Worm (Caenorhabditis elegans) whole organism, L4 larva: ENCODE data around the gene F57F4.1.

Experiments used
- Y105C5A.15 ChIP-seq: fragments of 200-800 bp; sonication (Bioruptor generic); IDR thresholded peaks from 2 replicates; pipeline ENCODE4 v1.3.6; 2022; ENCODE audit warnings: missing genetic modification characterization, missing compliant biosample characterization
- Y48G9A.11 ChIP-seq: fragments of 200-800 bp; sonication (Bioruptor generic); IDR thresholded peaks from 2 replicates; pipeline ENCODE4 v1.3.6; 2022; ENCODE audit warnings: missing genetic modification reagents, missing genetic modification characterization, missing compliant biosample characterization
- aha-1 ChIP-seq: fragments of 150-350 bp; peaks from one replicate; lab custom pipeline; 2014; ENCODE audit warnings: missing biosample characterization, missing genetic modification characterization
- ceh-20 ChIP-seq: fragments of 200-800 bp; sonication (Bioruptor generic); IDR thresholded peaks from 2 replicates; pipeline ENCODE4 v1.3.6; 2022; ENCODE audit warnings: missing genetic modification reagents, missing genetic modification characterization, missing compliant biosample characterization
- ceh-62 ChIP-seq: sonication (generic microtip); optimal IDR thresholded peaks from 2 replicates; lab custom pipeline; 2017; ENCODE audit warnings: missing biosample characterization, missing genetic modification characterization
- cey-2 ChIP-seq: sonication (generic microtip); optimal IDR thresholded peaks from 3 replicates; lab custom pipeline; 2017; ENCODE audit warnings: missing genetic modification characterization, mild to moderate bottlenecking, missing compliant biosample characterization, antibody characterized with exemption, borderline replicate concordance; ENCODE audit not compliant: insufficient read depth
- daf-16 ChIP-seq, 3 experiments: sonication (generic microtip); optimal IDR thresholded peaks; 2 replicates each; lab custom pipeline; 2016 to 2017; ENCODE audit warnings: missing genetic modification characterization in 3 of 3, missing genetic modification reagents in 3 of 3, mild to moderate bottlenecking in 2 of 3, missing compliant biosample characterization in 2 of 3, missing biosample characterization in 1 of 3, moderate library complexity in 1 of 3
- daf-19 ChIP-seq: fragments of 200-800 bp; sonication (Bioruptor generic); conservative IDR thresholded peaks from 2 replicates; pipeline ENCODE4 v1.3.6; 2022; ENCODE audit warnings: missing genetic modification characterization, missing compliant biosample characterization
- daf-8 ChIP-seq: fragments of 200-800 bp; sonication (Bioruptor generic); IDR thresholded peaks from 2 replicates; pipeline ENCODE4 v1.3.6; 2022; ENCODE audit warnings: missing genetic modification characterization, missing compliant biosample characterization
- dmd-6 ChIP-seq: fragments of 200-800 bp; sonication (Bioruptor generic); IDR thresholded peaks from 2 replicates; pipeline ENCODE4 v1.3.6; 2022; ENCODE audit warnings: missing genetic modification reagents, missing genetic modification characterization, missing compliant biosample characterization
- dmd-8 ChIP-seq: fragments of 200-800 bp; sonication (Bioruptor generic); IDR thresholded peaks from 2 replicates; pipeline ENCODE4 v1.3.6; 2022; ENCODE audit warnings: missing genetic modification characterization, missing compliant biosample characterization
- dve-1 ChIP-seq: sonication (generic microtip); optimal IDR thresholded peaks from 2 replicates; lab custom pipeline; 2017; ENCODE audit warnings: antibody characterized with exemption, mild to moderate bottlenecking, missing genetic modification characterization, missing compliant biosample characterization; ENCODE audit not compliant: insufficient read depth
- hif-1 ChIP-seq, 2 experiments: sonication (generic microtip); optimal IDR thresholded peaks; 2 replicates each; lab custom pipeline; 2016 to 2017; ENCODE audit warnings: missing compliant biosample characterization in 2 of 2, missing genetic modification characterization in 2 of 2, missing genetic modification reagents in 2 of 2, missing genotype in 2 of 2, mild to moderate bottlenecking in 1 of 2
- hlh-11 ChIP-seq: fragments of 200-800 bp; sonication (Bioruptor generic); optimal IDR thresholded peaks from 2 replicates; lab custom pipeline; 2018; ENCODE audit warnings: mild to moderate bottlenecking, missing genetic modification characterization, missing compliant biosample characterization
- hlh-30 ChIP-seq: sonication (generic microtip); optimal IDR thresholded peaks from 2 replicates; lab custom pipeline; 2017; ENCODE audit warnings: antibody characterized with exemption, mild to moderate bottlenecking, missing genetic modification characterization, missing compliant biosample characterization; ENCODE audit not compliant: insufficient read depth
- hmg-1.1 ChIP-seq: fragments of 200-800 bp; sonication (Bioruptor generic); IDR thresholded peaks from 2 replicates; pipeline ENCODE4 v1.3.6; 2022; ENCODE audit warnings: missing genetic modification reagents, missing genetic modification characterization, missing compliant biosample characterization
- lin-1 ChIP-seq: fragments of 200-800 bp; sonication (Bioruptor generic); IDR thresholded peaks from 2 replicates; pipeline ENCODE4 v1.3.6; 2022; ENCODE audit warnings: missing genetic modification reagents, missing genetic modification characterization, missing compliant biosample characterization
- lir-3 ChIP-seq: sonication (generic microtip); optimal IDR thresholded peaks from 2 replicates; lab custom pipeline; 2016; ENCODE audit warnings: mild to moderate bottlenecking, missing genetic modification characterization, missing compliant biosample characterization
- lsy-2 ChIP-seq, 2 experiments: fragments of 150-350 bp in 1 of 2; sonication (generic microtip) in 1 of 2; optimal IDR thresholded peaks; 2 replicates each; lab custom pipeline; 2014 to 2017; ENCODE audit warnings: missing biosample characterization in 2 of 2, missing genetic modification characterization in 2 of 2
- mdl-1 ChIP-seq, 2 experiments: fragments of 150-350 bp in 1 of 2; sonication (generic microtip) in 1 of 2; optimal IDR thresholded peaks; 2 replicates each; lab custom pipeline; 2014 to 2017; ENCODE audit warnings: missing biosample characterization in 2 of 2, missing genetic modification characterization in 2 of 2
- mxl-2 ChIP-seq: fragments of 200-800 bp; sonication (Bioruptor generic); conservative IDR thresholded peaks from 2 replicates; pipeline ENCODE4 v1.3.6; 2022; ENCODE audit warnings: missing genetic modification reagents, missing genetic modification characterization, missing compliant biosample characterization
- mxl-3 ChIP-seq: fragments of 200-800 bp; sonication (Bioruptor generic); optimal IDR thresholded peaks from 2 replicates; lab custom pipeline; 2018; ENCODE audit warnings: mild to moderate bottlenecking, missing genetic modification characterization, missing compliant biosample characterization
- nhr-28 ChIP-seq: fragments of 150-350 bp; optimal IDR thresholded peaks from 2 replicates; lab custom pipeline; 2014; ENCODE audit warnings: missing biosample characterization, missing genetic modification characterization
- nhr-41 ChIP-seq: fragments of 200-800 bp; sonication (Bioruptor generic); IDR thresholded peaks from 2 replicates; pipeline ENCODE4 v1.3.6; 2022; ENCODE audit warnings: missing genetic modification reagents, missing genetic modification characterization, missing compliant biosample characterization
- nhr-77 ChIP-seq: fragments of 150-350 bp; optimal IDR thresholded peaks from 2 replicates; lab custom pipeline; 2014; ENCODE audit warnings: missing biosample characterization, missing genetic modification characterization
- php-3 ChIP-seq: fragments of 200-800 bp; sonication (Bioruptor generic); IDR thresholded peaks from 2 replicates; pipeline ENCODE4 v1.3.6; 2022; ENCODE audit warnings: missing genetic modification reagents, missing genetic modification characterization, missing compliant biosample characterization
- pqm-1 ChIP-seq: sonication (generic microtip); optimal IDR thresholded peaks from 2 replicates; lab custom pipeline; 2017; ENCODE audit warnings: missing biosample characterization, missing genetic modification characterization
- sdz-12 ChIP-seq: fragments of 200-800 bp; sonication (Bioruptor generic); optimal IDR thresholded peaks from 2 replicates; lab custom pipeline; 2018; ENCODE audit warnings: mild to moderate bottlenecking, missing genetic modification characterization, missing compliant biosample characterization
- set-16 ChIP-seq: fragments of 200-800 bp; sonication (Bioruptor generic); IDR thresholded peaks from 2 replicates; pipeline ENCODE4 v1.3.6; 2022; ENCODE audit warnings: missing genetic modification reagents, missing genetic modification characterization, missing compliant biosample characterization
- skn-1 ChIP-seq: fragments of 150-350 bp; optimal IDR thresholded peaks from 2 replicates; lab custom pipeline; 2014; ENCODE audit warnings: missing biosample characterization, missing genetic modification characterization
- snpc-4 ChIP-seq: fragments of 150-350 bp; optimal IDR thresholded peaks from 2 replicates; lab custom pipeline; 2014; ENCODE audit warnings: missing biosample characterization, missing genetic modification characterization
- tra-1 ChIP-seq: fragments of 200-800 bp; sonication (Bioruptor generic); IDR thresholded peaks from 2 replicates; pipeline ENCODE4 v1.3.6; 2022; ENCODE audit warnings: missing genetic modification reagents, missing genetic modification characterization, missing compliant biosample characterization
- unc-62 ChIP-seq, 3 experiments: fragments of 150-350 bp in 1 of 3; sonication (generic microtip); optimal IDR thresholded peaks in 2 of 3; peaks in 1 of 3; 1 replicate in 1 of 3; 2 replicates in 2 of 3; lab custom pipeline; 2014 to 2017; ENCODE audit warnings: missing biosample characterization in 3 of 3, missing genetic modification characterization in 3 of 3, missing genetic modification reagents in 3 of 3, missing genotype in 1 of 3

F57F4.1 gene

DNA sequence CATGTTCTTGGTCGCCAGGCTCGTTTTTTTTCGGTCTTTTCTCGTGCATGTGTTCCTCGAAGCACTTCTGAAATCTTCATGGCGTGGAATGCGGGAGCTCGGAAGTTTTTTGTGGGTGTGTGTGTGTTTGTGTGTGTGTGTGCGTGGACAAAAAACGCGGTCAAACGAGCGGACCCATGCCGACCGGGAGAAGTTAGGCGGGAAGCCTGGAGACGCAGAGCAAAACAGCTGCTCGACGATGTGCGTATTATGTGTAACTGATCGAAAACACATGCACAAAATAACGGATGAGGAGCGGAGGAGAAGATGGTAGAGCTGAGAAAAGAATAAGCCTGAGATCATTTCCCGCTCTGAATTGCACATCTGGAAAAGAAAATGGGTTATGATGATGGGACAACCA is 47.8 kb upstream of the F57F4.1 start (continued):
- TF ChIP-seq php-3 (GFP tag; lab: Robert Waterston, UW), result no peak
- TF ChIP-seq hmg-1.1 (GFP tag; lab: Robert Waterston, UW), result peak; percentile 7; the same call in 1 of the 2 replicates
- TF ChIP-seq mdl-1 (tag; optimal IDR thresholded peaks at IDR 0.05; lab: Kevin White, UChicago), result peak in 1 of 2 experiments; percentile 3
- peak; percentile 42 for TF ChIP-seq hlh-30 (tag; lab: Kevin White, UChicago)
- no peak for TF ChIP-seq daf-19 (GFP tag; lab: Robert Waterston, UW)
- no peak for TF ChIP-seq sdz-12 (GFP tag; lab: Kevin White, UChicago)

DNA sequence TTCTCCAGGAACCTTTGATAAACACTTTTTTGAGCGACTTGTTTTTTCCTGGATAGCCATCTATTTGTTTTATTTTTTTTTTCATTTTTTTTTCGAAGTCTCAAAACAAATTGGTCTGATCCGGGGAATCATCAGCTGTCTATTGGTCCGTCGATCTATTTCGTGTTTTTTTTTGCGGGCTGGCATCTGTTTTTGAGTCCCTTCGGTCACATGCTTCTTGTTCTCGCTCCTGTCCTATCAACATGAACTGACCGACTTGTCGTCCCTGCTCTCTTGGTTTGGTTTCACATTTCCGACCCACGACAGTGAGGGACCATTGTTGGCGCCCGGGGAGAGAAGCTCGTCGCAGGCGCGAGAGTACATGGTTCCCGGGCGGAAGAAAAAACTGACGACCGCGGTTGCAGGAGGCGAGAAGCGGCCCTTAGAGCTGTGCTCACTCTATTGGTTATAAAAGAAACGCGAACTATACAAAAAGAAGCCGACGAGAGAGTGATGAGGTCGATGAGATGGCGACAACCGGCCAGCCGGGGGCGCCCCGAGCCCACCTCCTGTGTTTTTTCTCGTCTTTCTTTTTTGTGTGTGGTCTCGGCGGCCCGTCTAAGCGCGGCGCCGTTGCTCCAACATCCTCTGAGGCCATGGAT is 45.6 kb upstream of the F57F4.1 start:
- TF ChIP-seq Y48G9A.11 (GFP tag; lab: Robert Waterston, UW) (0 out of 2 replicates have a peak, but pooled peaks have one; percentile 24), Y105C5A.15 (GFP tag; lab: Robert Waterston, UW) (no peak), skn-1 (tag; lab: Kevin White, UChicago) (no peak), hlh-30 (tag; lab: Kevin White, UChicago) (peak; percentile 18), daf-16 (GFP tag; optimal IDR thresholded peaks at IDR 0.05; lab: Kevin White, UChicago) (peak in 1 of 2 experiments; percentile 86), daf-16 (tag; optimal IDR thresholded peaks at IDR 0.05; lab: Kevin White, UChicago) (no peak), hlh-11 (tag; lab: Kevin White, UChicago) (peak; percentile 28), ceh-20 (peak; percentile 45; the same call in 1 of the 2 replicates), mxl-2 (GFP tag; lab: Robert Waterston, UW) (no peak), tra-1 (peak; percentile 26; the same call in 1 of the 2 replicates), dmd-8 (GFP tag; lab: Robert Waterston, UW) (0 out of 2 replicates have a peak, but pooled peaks have one; percentile 39), set-16 (GFP tag; lab: Robert Waterston, UW) (peak; percentile 84)

DNA sequence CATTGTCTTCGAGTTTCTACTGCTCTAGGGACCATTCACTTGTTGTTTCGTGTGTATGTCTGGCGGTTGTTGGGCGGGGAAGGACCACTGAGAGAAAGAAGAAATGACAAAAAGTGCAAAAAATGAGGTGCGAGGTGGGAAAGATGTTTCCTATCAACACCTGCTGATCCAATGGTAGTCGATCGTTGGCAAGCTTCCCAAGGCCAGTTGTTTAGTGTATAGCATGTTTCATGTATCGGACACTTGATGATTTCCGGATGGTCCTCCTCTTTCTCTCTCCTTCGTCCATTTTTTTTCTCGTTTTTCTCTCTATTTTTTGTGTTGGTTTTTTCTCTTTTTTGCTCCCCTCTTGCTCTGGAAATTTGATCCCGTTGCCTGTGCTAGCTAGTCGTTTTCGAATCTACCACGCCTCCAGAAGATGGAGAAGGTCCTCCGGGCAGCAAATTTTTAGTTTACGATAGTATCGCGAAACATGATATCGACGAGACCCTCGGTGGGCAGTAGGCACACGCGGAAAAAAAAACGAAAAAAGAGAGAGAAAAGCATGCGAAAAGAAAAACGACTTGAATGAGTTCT is 44.1 kb upstream of the F57F4.1 start:
- TF ChIP-seq hif-1 (tag; optimal IDR thresholded peaks at IDR 0.05; lab: Kevin White, UChicago), result no peak
- peak; percentile 56 for TF ChIP-seq hlh-11 (tag; lab: Kevin White, UChicago)

DNA sequence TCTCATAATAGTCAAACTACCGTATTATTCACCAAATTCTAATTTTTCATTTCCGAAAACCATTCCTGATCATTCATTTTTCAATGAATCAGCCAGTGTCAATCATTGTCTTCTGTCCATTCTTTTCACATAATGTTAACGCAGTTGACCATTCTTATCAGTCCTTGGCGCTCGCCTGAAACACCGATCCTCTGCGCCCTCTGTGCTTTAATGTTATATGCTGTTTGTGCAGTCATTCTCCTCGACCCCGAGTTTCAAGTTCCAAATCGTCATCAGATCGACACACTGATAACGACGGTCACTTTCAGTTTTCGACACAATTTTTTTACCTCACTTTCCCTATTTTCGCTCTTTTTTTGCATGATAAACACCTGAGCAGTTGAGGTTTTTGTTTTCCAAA is 43.4 kb upstream of the F57F4.1 start:
- peak; percentile 59 for TF ChIP-seq hlh-30 (tag; lab: Kevin White, UChicago)
- TF ChIP-seq unc-62 (GFP tag; optimal IDR thresholded peaks at IDR 0.05 in 1 of 2; lab: Kevin White, UChicago), result peak in 1 of 2 experiments; percentile 19
- TF ChIP-seq unc-62 (tag; optimal IDR thresholded peaks at IDR 0.05; lab: Kevin White, UChicago), result no peak
- TF ChIP-seq ceh-62 (tag; lab: Kevin White, UChicago), result no peak
- peak; percentile 45 for TF ChIP-seq nhr-77
- TF ChIP-seq nhr-41 (GFP tag; lab: Robert Waterston, UW), result peak; percentile 78
- peak; percentile 85 for TF ChIP-seq nhr-28
- TF ChIP-seq daf-8 (GFP tag; lab: Robert Waterston, UW), result no peak
- TF ChIP-seq cey-2, result no peak
- TF ChIP-seq dmd-6, result peak; percentile 94
- TF ChIP-seq lir-3 (tag; lab: Kevin White, UChicago), result no peak
- TF ChIP-seq daf-16 (GFP tag; optimal IDR thresholded peaks at IDR 0.05; lab: Kevin White, UChicago), result no peak
- TF ChIP-seq daf-16 (tag; optimal IDR thresholded peaks at IDR 0.05; lab: Kevin White, UChicago), result peak; percentile 54
- TF ChIP-seq lin-1 (GFP tag; lab: Robert Waterston, UW), result 0 out of 2 replicates have a peak, but pooled peaks have one; percentile 47
- TF ChIP-seq hlh-11 (tag; lab: Kevin White, UChicago), result peak; percentile 76
- TF ChIP-seq dve-1 (tag; lab: Kevin White, UChicago), result peak; percentile 62
- TF ChIP-seq pqm-1 (tag; lab: Kevin White, UChicago), result peak; percentile 96
- 0 out of 2 replicates have a peak, but pooled peaks have one; percentile 40 for TF ChIP-seq php-3 (GFP tag; lab: Robert Waterston, UW)
- no peak for TF ChIP-seq mxl-3 (GFP tag; lab: Kevin White, UChicago)
- no peak for TF ChIP-seq ceh-20
- TF ChIP-seq snpc-4 (tag; lab: Kevin White, UChicago), result no peak
- no peak for TF ChIP-seq lsy-2 (tag; optimal IDR thresholded peaks at IDR 0.05; lab: Kevin White, UChicago)
- TF ChIP-seq aha-1 (tag; lab: Kevin White, UChicago), result peak; percentile 91
